Worm (Caenorhabditis elegans) whole organism, midembryonic: ENCODE data around the gene nspa-9.

Source experiments
- T22C8.4 ChIP-seq: fragments of 200-800 bp; sonication (Bioruptor generic); IDR thresholded peaks from 2 replicates; pipeline ENCODE4 v1.3.6; 2022; ENCODE audit warnings: missing genetic modification characterization, missing compliant biosample characterization
- cog-1 ChIP-seq: sonication (generic microtip); optimal IDR thresholded peaks from 2 replicates; lab custom pipeline; 2016; ENCODE audit warnings: missing genetic modification characterization, missing compliant biosample characterization
- med-1 ChIP-seq: sonication (generic microtip); optimal IDR thresholded peaks from 2 replicates; lab custom pipeline; 2017; ENCODE audit warnings: missing genetic modification characterization, mild to moderate bottlenecking, missing compliant biosample characterization, antibody characterized with exemption, missing genetic modification reagents; ENCODE audit not compliant: insufficient read depth
- ztf-29 ChIP-seq: fragments of 200-800 bp; sonication (Bioruptor generic); IDR thresholded peaks from 2 replicates; pipeline ENCODE4 v1.3.6; 2022; ENCODE audit warnings: missing genetic modification reagents, missing genetic modification characterization, missing compliant biosample characterization

ce11 chrX:11752289-11752688 lies 13.4 kb downstream of the nspa-9 start:
- TF ChIP-seq med-1 (GFP tag; lab: Kevin White, UChicago): no peak
- no peak for TF ChIP-seq ztf-29 (GFP tag; lab: Robert Waterston, UW)
- TF ChIP-seq cog-1 (tag; lab: Kevin White, UChicago): no peak
- TF ChIP-seq T22C8.4 (GFP tag; lab: Robert Waterston, UW): no peak
